Worm (Caenorhabditis elegans) whole organism, L1 larva: ENCODE data around the gene pho-7.
A peak's percentile ranks its signal among the peaks of the same experiment; 100 is the strongest.

Source experiments
- C04F5.9 ChIP-seq: sonication (generic microtip); optimal IDR thresholded peaks from 2 replicates; lab custom pipeline; 2016; ENCODE audit warnings: missing genetic modification characterization, missing compliant biosample characterization
- C16A3.4 ChIP-seq: fragments of 150-350 bp; optimal IDR thresholded peaks from 2 replicates; lab custom pipeline; 2014; ENCODE audit warnings: missing biosample characterization, missing genetic modification characterization
- F16B12.6 ChIP-seq: fragments of 150-350 bp; optimal IDR thresholded peaks from 2 replicates; lab custom pipeline; 2014; ENCODE audit warnings: missing biosample characterization, missing genetic modification characterization
- alr-1 ChIP-seq: fragments of 200-800 bp; sonication (Bioruptor generic); optimal IDR thresholded peaks from 2 replicates; lab custom pipeline; 2018; ENCODE audit warnings: borderline replicate concordance, mild to moderate bottlenecking, missing genetic modification characterization, missing compliant biosample characterization
- aly-2 ChIP-seq: fragments of 150-350 bp; optimal IDR thresholded peaks from 2 replicates; lab custom pipeline; 2014; ENCODE audit warnings: missing biosample characterization, missing genetic modification characterization
- blmp-1 ChIP-seq: fragments of 150-350 bp; optimal IDR thresholded peaks from 2 replicates; lab custom pipeline; 2014; ENCODE audit warnings: missing biosample characterization, missing genetic modification characterization
- ceh-63 ChIP-seq: fragments of 200-800 bp; sonication (Bioruptor generic); optimal IDR thresholded peaks from 2 replicates; lab custom pipeline; 2018; ENCODE audit warnings: mild to moderate bottlenecking, missing genetic modification characterization, missing compliant biosample characterization
- ceh-82 ChIP-seq, 3 experiments: fragments of 150-350 bp in 1 of 3; sonication (generic microtip) in 2 of 3; optimal IDR thresholded peaks; 2 replicates each; lab custom pipeline; 2014 to 2017; ENCODE audit warnings: missing biosample characterization in 3 of 3, missing genetic modification characterization in 3 of 3
- ceh-88 ChIP-seq: fragments of 200-800 bp; sonication (Bioruptor generic); IDR thresholded peaks from 2 replicates; pipeline ENCODE4 v1.3.6; 2022; ENCODE audit warnings: missing genetic modification characterization, missing compliant biosample characterization
- ceh-90 ChIP-seq: sonication (generic microtip); optimal IDR thresholded peaks from 2 replicates; lab custom pipeline; 2016; ENCODE audit warnings: missing genetic modification characterization, missing compliant biosample characterization
- dpl-1 ChIP-seq, 3 experiments: fragments of 150-350 bp in 2 of 3; sonication (generic microtip) in 1 of 3; optimal IDR thresholded peaks; 2 replicates each; lab custom pipeline; 2014 to 2017; ENCODE audit warnings: missing biosample characterization in 3 of 3, missing genetic modification characterization in 3 of 3, missing genetic modification reagents in 3 of 3
- efl-1 ChIP-seq, 4 experiments: fragments of 150-350 bp; optimal IDR thresholded peaks in 3 of 4; peaks in 1 of 4; 1 replicate in 1 of 4; 2 replicates in 3 of 4; lab custom pipeline; 2014; ENCODE audit warnings: missing biosample characterization in 2 of 4, missing genetic modification characterization in 2 of 4, missing genetic modification reagents in 2 of 4
- efl-3 ChIP-seq: fragments of 200-800 bp; sonication (Bioruptor generic); optimal IDR thresholded peaks from 2 replicates; lab custom pipeline; 2018; ENCODE audit warnings: mild to moderate bottlenecking, missing genetic modification characterization, missing compliant biosample characterization
- egl-13 ChIP-seq: sonication (generic microtip); optimal IDR thresholded peaks from 2 replicates; lab custom pipeline; 2016; ENCODE audit warnings: missing genotype, missing genetic modification reagents, missing genetic modification characterization, missing compliant biosample characterization
- egl-27 ChIP-seq, 2 experiments: fragments of 150-350 bp in 1 of 2; sonication (generic microtip); optimal IDR thresholded peaks; 3 replicates each; lab custom pipeline; 2017 to 2018; ENCODE audit warnings: missing biosample characterization in 2 of 2, missing genetic modification characterization in 2 of 2, missing genetic modification reagents in 2 of 2
- elt-2 ChIP-seq: sonication (generic microtip); optimal IDR thresholded peaks from 2 replicates; lab custom pipeline; 2016; ENCODE audit warnings: missing genetic modification characterization, mild to moderate bottlenecking, inconsistent platforms, missing compliant biosample characterization, missing genetic modification reagents
- elt-3 ChIP-seq, 6 experiments: fragments of 150-350 bp in 1 of 6; sonication (generic microtip); optimal IDR thresholded peaks; 2 replicates each; lab custom pipeline; 2017 to 2018; ENCODE audit warnings: missing biosample characterization in 6 of 6, missing genetic modification characterization in 6 of 6, inconsistent platforms in 1 of 6
- fkh-10 ChIP-seq: sonication (generic microtip); optimal IDR thresholded peaks from 2 replicates; lab custom pipeline; 2017; ENCODE audit warnings: missing biosample characterization, missing genetic modification reagents, missing genetic modification characterization
- fos-1 ChIP-seq: fragments of 150-350 bp; optimal IDR thresholded peaks from 2 replicates; lab custom pipeline; 2014; ENCODE audit warnings: missing biosample characterization, missing genetic modification characterization
- grh-1 ChIP-seq: fragments of 200-800 bp; sonication (Bioruptor generic); IDR thresholded peaks from 2 replicates; pipeline ENCODE4 v1.3.6; 2022; ENCODE audit warnings: missing genetic modification reagents, missing genetic modification characterization, missing compliant biosample characterization
- hlh-17 ChIP-seq: fragments of 200-800 bp; sonication (Bioruptor generic); optimal IDR thresholded peaks from 2 replicates; lab custom pipeline; 2018; ENCODE audit warnings: missing genetic modification characterization, mild to moderate bottlenecking, missing compliant biosample characterization, moderate library complexity, borderline replicate concordance
- hpl-2 ChIP-seq: fragments of 150-350 bp; optimal IDR thresholded peaks from 2 replicates; lab custom pipeline; 2014; ENCODE audit warnings: missing biosample characterization, missing genetic modification reagents, missing genetic modification characterization
- isw-1 ChIP-seq: fragments of 200-800 bp; sonication (Bioruptor generic); IDR thresholded peaks from 2 replicates; pipeline ENCODE4 v1.3.6; 2022; ENCODE audit warnings: missing genetic modification characterization, missing compliant biosample characterization
- jun-1 ChIP-seq: fragments of 150-350 bp; optimal IDR thresholded peaks from 2 replicates; lab custom pipeline; 2014; ENCODE audit warnings: missing biosample characterization, missing genetic modification reagents, missing genetic modification characterization
- lin-13 ChIP-seq: fragments of 150-350 bp; optimal IDR thresholded peaks from 2 replicates; lab custom pipeline; 2014; ENCODE audit warnings: missing biosample characterization, missing genetic modification reagents, missing genetic modification characterization
- lin-35 ChIP-seq, 2 experiments: fragments of 150-350 bp; optimal IDR thresholded peaks; 2 replicates each; lab custom pipeline; 2014; ENCODE audit warnings: missing biosample characterization in 2 of 2, missing genetic modification characterization in 2 of 2, missing genetic modification reagents in 2 of 2
- lsy-2 ChIP-seq, 2 experiments: fragments of 150-350 bp; optimal IDR thresholded peaks; 2 replicates each; lab custom pipeline; 2014; ENCODE audit warnings: missing biosample characterization in 2 of 2, missing genetic modification characterization in 2 of 2
- mab-9 ChIP-seq: fragments of 200-800 bp; sonication (Bioruptor generic); IDR thresholded peaks from 2 replicates; pipeline ENCODE4 v1.3.6; 2022; ENCODE audit warnings: missing genetic modification reagents, missing genetic modification characterization, missing compliant biosample characterization
- mdl-1 ChIP-seq, 2 experiments: fragments of 150-350 bp; optimal IDR thresholded peaks; 2 replicates each; lab custom pipeline; 2014 to 2017; ENCODE audit warnings: missing biosample characterization in 2 of 2, missing genetic modification characterization in 2 of 2, inconsistent platforms in 1 of 2
- mef-2 ChIP-seq: fragments of 150-350 bp; optimal IDR thresholded peaks from 2 replicates; lab custom pipeline; 2014; ENCODE audit warnings: missing biosample characterization, missing genetic modification characterization
- nhr-11 ChIP-seq: fragments of 150-350 bp; optimal IDR thresholded peaks from 2 replicates; lab custom pipeline; 2014; ENCODE audit warnings: missing biosample characterization, missing genetic modification characterization
- nhr-19 ChIP-seq: fragments of 200-800 bp; sonication (Bioruptor generic); conservative IDR thresholded peaks from 2 replicates; pipeline ENCODE4 v1.3.6; 2022; ENCODE audit warnings: missing genetic modification characterization, missing compliant biosample characterization
- nhr-20 ChIP-seq: sonication (generic microtip); optimal IDR thresholded peaks from 2 replicates; lab custom pipeline; 2016; ENCODE audit warnings: mild to moderate bottlenecking, missing genetic modification characterization, missing compliant biosample characterization
- nhr-28 ChIP-seq: fragments of 150-350 bp; optimal IDR thresholded peaks from 2 replicates; lab custom pipeline; 2014; ENCODE audit warnings: missing biosample characterization, missing genetic modification characterization
- nhr-47 ChIP-seq: sonication (generic microtip); optimal IDR thresholded peaks from 2 replicates; lab custom pipeline; 2016; ENCODE audit warnings: mild to moderate bottlenecking, missing genetic modification characterization, moderate library complexity, missing compliant biosample characterization
- nhr-77 ChIP-seq: fragments of 150-350 bp; optimal IDR thresholded peaks from 2 replicates; lab custom pipeline; 2014; ENCODE audit warnings: missing biosample characterization, missing genetic modification characterization
- nhr-85 ChIP-seq: sonication (generic microtip); peaks from one replicate; lab custom pipeline; 2016; ENCODE audit warnings: missing genetic modification characterization, inconsistent platforms, missing compliant biosample characterization
- nhr-90 ChIP-seq: sonication (generic microtip); optimal IDR thresholded peaks from 2 replicates; lab custom pipeline; 2016; ENCODE audit warnings: mild to moderate bottlenecking, missing genetic modification characterization, missing compliant biosample characterization; ENCODE audit not compliant: poor library complexity
- rnt-1 ChIP-seq: sonication (generic microtip); optimal IDR thresholded peaks from 2 replicates; lab custom pipeline; 2016; ENCODE audit warnings: mild to moderate bottlenecking, missing genetic modification characterization, moderate library complexity, missing compliant biosample characterization
- snu-23 ChIP-seq: sonication (generic microtip); optimal IDR thresholded peaks from 2 replicates; lab custom pipeline; 2016; ENCODE audit warnings: missing genetic modification characterization, missing compliant biosample characterization
- tbx-2 ChIP-seq: sonication (generic microtip); optimal IDR thresholded peaks from 2 replicates; lab custom pipeline; 2016; ENCODE audit warnings: missing genetic modification characterization, missing compliant biosample characterization
- unc-130 ChIP-seq: fragments of 150-350 bp; optimal IDR thresholded peaks from 2 replicates; lab custom pipeline; 2017; ENCODE audit warnings: missing biosample characterization, missing genetic modification characterization, inconsistent platforms
- unc-86 ChIP-seq: sonication (generic microtip); optimal IDR thresholded peaks from 2 replicates; lab custom pipeline; 2016; ENCODE audit warnings: missing genetic modification characterization, missing compliant biosample characterization
- vab-15 ChIP-seq: sonication (generic microtip); optimal IDR thresholded peaks from 2 replicates; lab custom pipeline; 2017; ENCODE audit warnings: missing genotype, mild to moderate bottlenecking, missing genetic modification characterization, missing compliant biosample characterization
- zag-1 ChIP-seq: fragments of 150-350 bp; optimal IDR thresholded peaks from 2 replicates; lab custom pipeline; 2014; ENCODE audit warnings: missing biosample characterization, missing genetic modification characterization
- ztf-11 ChIP-seq, 2 experiments: sonication (generic microtip); optimal IDR thresholded peaks; 2 replicates each; lab custom pipeline; 2016 to 2017; ENCODE audit warnings: missing genetic modification characterization in 2 of 2, missing biosample characterization in 1 of 2, missing compliant biosample characterization in 1 of 2
- ztf-4 ChIP-seq: fragments of 150-350 bp; optimal IDR thresholded peaks from 2 replicates; lab custom pipeline; 2014; ENCODE audit warnings: missing biosample characterization, missing genetic modification characterization

The pho-7 gene

ce11 chrX:10900952-10901351 is 40.2 kb downstream of the pho-7 start (continued):
- TF ChIP-seq ceh-63 (GFP tag; lab: Kevin White, UChicago) (no peak), elt-3 (tag; optimal IDR thresholded peaks at IDR 0.05; lab: Kevin White, UChicago) (peak in 4 of 6 experiments; percentile 31 to 73 (median 41)), egl-13 (tag; lab: Kevin White, UChicago) (no peak), snu-23 (peak; percentile 74), ztf-11 (tag; optimal IDR thresholded peaks at IDR 0.05; lab: Kevin White, UChicago) (no peak), fkh-10 (GFP tag; lab: Kevin White, UChicago) (peak; percentile 81), fos-1 (tag; lab: Kevin White, UChicago) (peak; percentile 32), unc-130 (tag; lab: Kevin White, UChicago) (peak; percentile 26), F16B12.6 (tag; lab: Kevin White, UChicago) (peak; percentile 30), ceh-82 (tag; optimal IDR thresholded peaks at IDR 0.05; lab: Kevin White, UChicago) (peak in 2 of 3 experiments; percentile 59 to 77), nhr-85 (tag; lab: Kevin White, UChicago) (peak; percentile 74), nhr-47 (tag; lab: Kevin White, UChicago) (peak; percentile 59), ztf-4 (tag; lab: Kevin White, UChicago) (no peak), lin-13 (GFP tag; lab: Kevin White, UChicago) (peak; percentile 7), mdl-1 (tag; optimal IDR thresholded peaks at IDR 0.05; lab: Kevin White, UChicago) (peak in 1 of 2 experiments; percentile 61), nhr-28 (tag; lab: Kevin White, UChicago) (no peak), C16A3.4 (tag; lab: Kevin White, UChicago) (peak; percentile 32), C04F5.9 (tag; lab: Kevin White, UChicago) (no peak), ceh-90 (tag; lab: Kevin White, UChicago) (no peak), mab-9 (GFP tag; lab: Robert Waterston, UW) (no peak), tbx-2 (tag; lab: Kevin White, UChicago) (peak; percentile 59), lin-35 (GFP tag; optimal IDR thresholded peaks at IDR 0.05; lab: Kevin White, UChicago) (peak; percentile 13 to 54), nhr-77 (tag; lab: Kevin White, UChicago) (peak; percentile 64), alr-1 (tag; lab: Kevin White, UChicago) (no peak), egl-27 (tag; optimal IDR thresholded peaks at IDR 0.05; lab: Kevin White, UChicago) (peak; percentile 6 to 17), lsy-2 (tag; optimal IDR thresholded peaks at IDR 0.05; lab: Kevin White, UChicago) (peak; percentile 37 to 75), dpl-1 (GFP tag; optimal IDR thresholded peaks at IDR 0.05; lab: Kevin White, UChicago) (peak in 2 of 3 experiments; percentile 5 to 19), unc-86 (tag; lab: Kevin White, UChicago) (no peak), hpl-2 (no peak), efl-1 (optimal IDR thresholded peaks at IDR 0.05; lab: Kevin White, UChicago) (peak; percentile 32 to 55), efl-1 (GFP tag; optimal IDR thresholded peaks at IDR 0.05 in 1 of 2; lab: Kevin White, UChicago) (no peak), hlh-17 (GFP tag; lab: Kevin White, UChicago) (no peak), ceh-88 (GFP tag; lab: Robert Waterston, UW) (no peak), mef-2 (tag; lab: Kevin White, UChicago) (peak; percentile 14), efl-3 (GFP tag; lab: Kevin White, UChicago) (no peak)

- TF ChIP-seq zag-1 (tag; lab: Kevin White, UChicago) (no peak), ceh-82 (tag; optimal IDR thresholded peaks at IDR 0.05; lab: Kevin White, UChicago) (peak in 1 of 3 experiments; percentile 62), lsy-2 (tag; optimal IDR thresholded peaks at IDR 0.05; lab: Kevin White, UChicago) (peak; percentile 14 to 50), tbx-2 (tag; lab: Kevin White, UChicago) (peak; percentile 21), fkh-10 (GFP tag; lab: Kevin White, UChicago) (no peak), aly-2 (tag; lab: Kevin White, UChicago) (no peak), rnt-1 (tag; lab: Kevin White, UChicago) (peak; percentile 61), nhr-11 (tag; lab: Kevin White, UChicago) (no peak), grh-1 (GFP tag; lab: Robert Waterston, UW) (no peak), nhr-19 (peak; percentile 35), vab-15 (tag; lab: Kevin White, UChicago) (peak; percentile 51), elt-2 (tag; lab: Kevin White, UChicago) (peak; percentile 61), lin-35 (GFP tag; optimal IDR thresholded peaks at IDR 0.05; lab: Kevin White, UChicago) (peak; percentile 40 to 54), blmp-1 (peak; percentile 83), isw-1 (GFP tag; lab: Robert Waterston, UW) (0 out of 2 replicates have a peak, but pooled peaks have one; percentile 6), hpl-2 (no peak), F16B12.6 (tag; lab: Kevin White, UChicago) (peak; percentile 93), jun-1 (tag; lab: Kevin White, UChicago) (peak; percentile 7), nhr-28 (tag; lab: Kevin White, UChicago) (no peak), nhr-47 (tag; lab: Kevin White, UChicago) (peak; percentile 44), nhr-20 (tag; lab: Kevin White, UChicago) (peak; percentile 61), mdl-1 (tag; optimal IDR thresholded peaks at IDR 0.05; lab: Kevin White, UChicago) (peak in 1 of 2 experiments; percentile 27), nhr-90 (tag; lab: Kevin White, UChicago) (peak; percentile 38)
These were observed 41.0 kb downstream of the pho-7 start, which contains the start of gene suca-1 for ce11 chrX:10900079-10900724. Gene suca-1 (minus strand): TSS chrX:10900114.
